Fruit fly (Drosophila melanogaster): ENCODE results near the gene CG32219.

DNA sequence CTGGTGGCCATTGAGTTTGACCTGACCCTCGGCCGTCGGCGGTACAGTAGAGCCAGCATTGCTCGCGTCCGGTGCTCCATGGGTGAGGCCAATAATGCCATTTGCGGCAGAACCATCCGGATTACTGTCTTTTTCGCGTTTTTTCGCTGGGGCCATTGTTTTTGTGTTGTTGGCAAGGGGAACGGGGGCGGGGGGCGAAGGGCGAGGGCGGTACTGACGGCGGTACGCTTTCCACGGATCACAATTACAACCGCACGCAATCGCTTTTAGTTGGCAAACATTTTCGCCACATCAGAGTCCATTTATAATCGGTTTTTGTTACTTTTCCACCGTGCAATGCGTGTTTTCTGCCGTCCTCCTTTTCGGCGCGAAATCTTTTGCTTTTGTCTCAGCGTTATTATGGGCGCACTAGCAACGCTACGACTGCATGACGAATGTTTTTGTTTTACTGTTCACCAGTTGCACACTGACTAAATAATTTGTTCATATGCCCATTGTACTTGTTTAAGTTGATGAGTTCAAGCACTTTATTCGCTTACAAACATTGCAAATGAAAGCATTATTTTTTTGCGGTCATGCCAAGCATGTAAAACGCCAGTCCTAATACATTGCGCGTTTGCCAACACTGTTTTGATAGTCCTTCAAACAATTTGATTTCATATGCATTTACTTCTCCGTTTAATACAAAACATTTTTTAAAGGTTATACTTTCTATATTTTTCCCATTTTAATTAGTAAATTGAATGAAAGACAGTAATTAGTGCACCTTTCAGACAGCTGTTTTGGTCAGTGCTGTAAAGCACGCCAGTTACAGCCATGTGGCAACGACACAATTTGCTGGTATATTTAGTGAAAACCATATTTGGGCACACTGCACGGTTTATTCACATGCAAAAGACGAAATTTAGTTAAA lies 27.8 kb downstream of the CG32219 start, which contains the start of gene Pfdn6:
- TF ChIP-seq CG8478 (optimal IDR thresholded peaks at IDR 0.05), result no peak
- TF ChIP-seq CTCF (optimal IDR thresholded peaks at IDR 0.05), result no peak

Data from S2 (cell line).